Fruit fly (Drosophila melanogaster) whole organism, wandering third instar larva: ENCODE results near the gene CG32706.

Source experiments
- CrebA ChIP-seq: fragments of 200-800 bp; sonication (Bioruptor generic); optimal IDR thresholded peaks from 2 replicates; lab custom pipeline; 2016; ENCODE audit warnings: missing biosample characterization, mild to moderate bottlenecking, missing genetic modification characterization, borderline replicate concordance
- HLH106 ChIP-seq: fragments of 200-800 bp; optimal IDR thresholded peaks from 3 replicates; lab custom pipeline; 2019; ENCODE audit warnings: missing biosample characterization, mild to moderate bottlenecking, missing genetic modification characterization, moderate library complexity
- Sp1 ChIP-seq: fragments of 200-800 bp; sonication (Bioruptor generic); optimal IDR thresholded peaks from 3 replicates; lab custom pipeline; 2019; ENCODE audit warnings: missing biosample characterization, mild to moderate bottlenecking, missing genetic modification characterization, moderate library complexity
- br ChIP-seq: fragments of 200-800 bp; sonication (Bioruptor generic); optimal IDR thresholded peaks from 2 replicates; lab custom pipeline; 2016; ENCODE audit warnings: missing biosample characterization, missing genetic modification characterization
- dl ChIP-seq, 2 experiments: fragments of 175-275, 200-275 bp in 1 of 2; fragments of 200-275 bp in 1 of 2; sonication (Bioruptor generic); optimal IDR thresholded peaks; lab custom pipeline; 2018; ENCODE audit warnings: mild to moderate bottlenecking in 2 of 2, missing biosample characterization in 2 of 2, missing genetic modification characterization in 2 of 2, moderate library complexity in 2 of 2; ENCODE audit not compliant: partially characterized antibody in 2 of 2, insufficient read depth in 1 of 2
- dmrt93B ChIP-seq: fragments of 200-800 bp; sonication (Bioruptor generic); optimal IDR thresholded peaks from 2 replicates; lab custom pipeline; 2018; ENCODE audit warnings: missing biosample characterization, mild to moderate bottlenecking, missing genetic modification characterization
- dsf ChIP-seq: sonication (Bioruptor generic); optimal IDR thresholded peaks from 2 replicates; lab custom pipeline; 2016; ENCODE audit warnings: missing biosample characterization, missing genetic modification characterization, borderline replicate concordance
- jim ChIP-seq: fragments of 175-275, 200-325 bp; sonication (Bioruptor generic); optimal IDR thresholded peaks from 2 replicates; lab custom pipeline; 2016; ENCODE audit warnings: missing biosample characterization, mild to moderate bottlenecking, missing genetic modification characterization
- pan ChIP-seq: fragments of >200 bp; optimal IDR thresholded peaks from 2 replicates; lab custom pipeline; 2017
- psq ChIP-seq: fragments of 200-800 bp; sonication (Bioruptor generic); optimal IDR thresholded peaks from 3 replicates; lab custom pipeline; 2017; ENCODE audit warnings: missing biosample characterization, mild to moderate bottlenecking, missing genetic modification characterization, moderate library complexity
- rgr ChIP-seq: fragments of 200-800 bp; sonication (Bioruptor generic); optimal IDR thresholded peaks from 3 replicates; lab custom pipeline; 2016; ENCODE audit warnings: missing biosample characterization, mild to moderate bottlenecking, missing genetic modification characterization
- usp ChIP-seq: fragments of >200 bp; optimal IDR thresholded peaks from 2 replicates; lab custom pipeline; 2017; ENCODE audit warnings: missing biosample characterization, missing genetic modification characterization

- TF ChIP-seq pan, result no peak
- no peak for TF ChIP-seq psq (GFP tag; lab: Kevin White, UChicago)
- no peak for TF ChIP-seq CrebA
- no peak for TF ChIP-seq HLH106 (tag; lab: Kevin White, UChicago)
- no peak for TF ChIP-seq dl (GFP tag; optimal IDR thresholded peaks at IDR 0.05; lab: Kevin White, UChicago; ENCODE audit: insufficient read depth in 1 of 2, partially characterized antibody in 2 of 2)
- TF ChIP-seq Sp1 (GFP tag; lab: Kevin White, UChicago), result no peak
- no peak for TF ChIP-seq rgr (GFP tag; lab: Kevin White, UChicago)
- TF ChIP-seq jim (GFP tag; lab: Kevin White, UChicago), result no peak
- no peak for TF ChIP-seq dsf (GFP tag; lab: Kevin White, UChicago)
- TF ChIP-seq usp (GFP tag; lab: Kevin White, UChicago), result no peak
- TF ChIP-seq br (GFP tag; lab: Kevin White, UChicago), result no peak
- TF ChIP-seq dmrt93B (GFP tag; lab: Kevin White, UChicago), result no peak
These were observed 47.4 kb downstream of the CG32706 start for dm6 chrX:9134241-9134849.
